Worm (Caenorhabditis elegans) whole organism, L4 larva: ENCODE results near the gene sri-65.

Experiments used
- F37D6.2 ChIP-seq: sonication (generic microtip); optimal IDR thresholded peaks from 2 replicates; lab custom pipeline; 2016; ENCODE audit warnings: mild to moderate bottlenecking, missing genetic modification characterization, missing compliant biosample characterization
- Y105C5A.15 ChIP-seq: fragments of 200-800 bp; sonication (Bioruptor generic); IDR thresholded peaks from 2 replicates; pipeline ENCODE4 v1.3.6; 2022; ENCODE audit warnings: missing genetic modification characterization, missing compliant biosample characterization
- Y48G9A.11 ChIP-seq: fragments of 200-800 bp; sonication (Bioruptor generic); IDR thresholded peaks from 2 replicates; pipeline ENCODE4 v1.3.6; 2022; ENCODE audit warnings: missing genetic modification reagents, missing genetic modification characterization, missing compliant biosample characterization
- ZK337.2 ChIP-seq: fragments of 200-800 bp; sonication (Bioruptor generic); IDR thresholded peaks from 2 replicates; pipeline ENCODE4 v1.3.6; 2022; ENCODE audit warnings: missing genetic modification reagents, missing genetic modification characterization, missing compliant biosample characterization
- aha-1 ChIP-seq: fragments of 150-350 bp; peaks from one replicate; lab custom pipeline; 2014; ENCODE audit warnings: missing biosample characterization, missing genetic modification characterization
- daf-16 ChIP-seq, 3 experiments: sonication (generic microtip); optimal IDR thresholded peaks; 2 replicates each; lab custom pipeline; 2016 to 2017; ENCODE audit warnings: missing genetic modification characterization in 3 of 3, missing genetic modification reagents in 3 of 3, mild to moderate bottlenecking in 2 of 3, missing compliant biosample characterization in 2 of 3, missing biosample characterization in 1 of 3, moderate library complexity in 1 of 3
- dmd-9 ChIP-seq: fragments of 200-800 bp; sonication (Bioruptor generic); IDR thresholded peaks from 2 replicates; pipeline ENCODE4 v1.3.6; 2022; ENCODE audit warnings: missing genetic modification reagents, missing genetic modification characterization, missing compliant biosample characterization
- dpl-1 ChIP-seq: fragments of 150-350 bp; optimal IDR thresholded peaks from 2 replicates; lab custom pipeline; 2014; ENCODE audit warnings: missing biosample characterization, missing genetic modification reagents, missing genetic modification characterization
- dve-1 ChIP-seq: sonication (generic microtip); optimal IDR thresholded peaks from 2 replicates; lab custom pipeline; 2017; ENCODE audit warnings: antibody characterized with exemption, mild to moderate bottlenecking, missing genetic modification characterization, missing compliant biosample characterization; ENCODE audit not compliant: insufficient read depth
- egl-43 ChIP-seq: fragments of 200-800 bp; sonication (Bioruptor generic); IDR thresholded peaks from 2 replicates; pipeline ENCODE4 v1.3.6; 2022; ENCODE audit warnings: missing genetic modification reagents, missing genetic modification characterization, missing compliant biosample characterization
- hif-1 ChIP-seq, 2 experiments: sonication (generic microtip); optimal IDR thresholded peaks; 2 replicates each; lab custom pipeline; 2016 to 2017; ENCODE audit warnings: missing compliant biosample characterization in 2 of 2, missing genetic modification characterization in 2 of 2, missing genetic modification reagents in 2 of 2, missing genotype in 2 of 2, mild to moderate bottlenecking in 1 of 2
- jun-1 ChIP-seq: fragments of 150-350 bp; optimal IDR thresholded peaks from 2 replicates; lab custom pipeline; 2014; ENCODE audit warnings: missing biosample characterization, missing genetic modification reagents, missing genetic modification characterization
- lin-13 ChIP-seq: fragments of 150-350 bp; optimal IDR thresholded peaks from 2 replicates; lab custom pipeline; 2014; ENCODE audit warnings: missing biosample characterization, missing genetic modification reagents, missing genetic modification characterization
- lin-29 ChIP-seq: fragments of 200-800 bp; sonication (Bioruptor generic); IDR thresholded peaks from 2 replicates; pipeline ENCODE4 v1.3.6; 2022; ENCODE audit warnings: missing genetic modification reagents, missing genetic modification characterization, missing compliant biosample characterization
- lin-38 ChIP-seq: fragments of 200-800 bp; sonication (Bioruptor generic); IDR thresholded peaks from 2 replicates; pipeline ENCODE4 v1.3.6; 2022; ENCODE audit warnings: missing genetic modification reagents, missing genetic modification characterization, missing compliant biosample characterization
- lir-3 ChIP-seq: sonication (generic microtip); optimal IDR thresholded peaks from 2 replicates; lab custom pipeline; 2016; ENCODE audit warnings: mild to moderate bottlenecking, missing genetic modification characterization, missing compliant biosample characterization
- madf-5 ChIP-seq, 2 experiments: fragments of 200-800 bp; sonication (Bioruptor generic); IDR thresholded peaks; 2 replicates each; pipeline ENCODE4 v1.3.6; 2022; ENCODE audit warnings: missing compliant biosample characterization in 2 of 2, missing genetic modification characterization in 2 of 2
- madf-9 ChIP-seq: fragments of 200-800 bp; sonication (Bioruptor generic); conservative IDR thresholded peaks from 2 replicates; pipeline ENCODE4 v1.3.6; 2022; ENCODE audit warnings: missing genetic modification reagents, missing genetic modification characterization, missing compliant biosample characterization
- mdt-29 ChIP-seq: fragments of 200-800 bp; sonication (Bioruptor generic); IDR thresholded peaks from 2 replicates; pipeline ENCODE4 v1.3.6; 2022; ENCODE audit warnings: missing genetic modification reagents, missing genetic modification characterization, missing compliant biosample characterization
- mep-1 ChIP-seq: fragments of 150-350 bp; sonication (generic microtip); optimal IDR thresholded peaks from 3 replicates; lab custom pipeline; 2014; ENCODE audit warnings: missing biosample characterization, missing genetic modification characterization
- mes-2 ChIP-seq: sonication (generic microtip); optimal IDR thresholded peaks from 2 replicates; lab custom pipeline; 2016; ENCODE audit warnings: missing genotype, mild to moderate bottlenecking, missing genetic modification characterization, missing compliant biosample characterization; ENCODE audit not compliant: poor library complexity, severe bottlenecking
- nhr-102 ChIP-seq: sonication (generic microtip); optimal IDR thresholded peaks from 2 replicates; lab custom pipeline; 2016; ENCODE audit warnings: mild to moderate bottlenecking, missing genetic modification characterization, moderate library complexity, missing compliant biosample characterization
- nhr-11 ChIP-seq: fragments of 150-350 bp; optimal IDR thresholded peaks from 2 replicates; lab custom pipeline; 2014; ENCODE audit warnings: missing biosample characterization, missing genetic modification characterization
- nhr-48 ChIP-seq: sonication (generic microtip); optimal IDR thresholded peaks from 2 replicates; lab custom pipeline; 2016; ENCODE audit warnings: mild to moderate bottlenecking, missing genetic modification characterization, missing compliant biosample characterization
- nhr-77 ChIP-seq: fragments of 150-350 bp; optimal IDR thresholded peaks from 2 replicates; lab custom pipeline; 2014; ENCODE audit warnings: missing biosample characterization, missing genetic modification characterization
- rbr-2 ChIP-seq: sonication (generic microtip); optimal IDR thresholded peaks from 2 replicates; lab custom pipeline; 2016; ENCODE audit warnings: missing genotype, missing genetic modification characterization, missing compliant biosample characterization
- sdz-12 ChIP-seq: fragments of 200-800 bp; sonication (Bioruptor generic); optimal IDR thresholded peaks from 2 replicates; lab custom pipeline; 2018; ENCODE audit warnings: mild to moderate bottlenecking, missing genetic modification characterization, missing compliant biosample characterization
- snpc-1.2 ChIP-seq: fragments of 200-800 bp; sonication (Bioruptor generic); IDR thresholded peaks from 2 replicates; pipeline ENCODE4 v1.3.6; 2022; ENCODE audit warnings: missing genetic modification reagents, missing genetic modification characterization, missing compliant biosample characterization
- spr-3 ChIP-seq: fragments of 200-800 bp; sonication (Bioruptor generic); optimal IDR thresholded peaks from 2 replicates; lab custom pipeline; 2018; ENCODE audit warnings: mild to moderate bottlenecking, missing genetic modification characterization, missing compliant biosample characterization
- tra-1 ChIP-seq: fragments of 200-800 bp; sonication (Bioruptor generic); IDR thresholded peaks from 2 replicates; pipeline ENCODE4 v1.3.6; 2022; ENCODE audit warnings: missing genetic modification reagents, missing genetic modification characterization, missing compliant biosample characterization
- unc-130 ChIP-seq: sonication (generic microtip); optimal IDR thresholded peaks from 2 replicates; lab custom pipeline; 2016; ENCODE audit warnings: missing genetic modification reagents, missing genetic modification characterization, missing compliant biosample characterization
- unc-62 ChIP-seq, 3 experiments: fragments of 150-350 bp in 1 of 3; sonication (generic microtip); optimal IDR thresholded peaks in 2 of 3; peaks in 1 of 3; 1 replicate in 1 of 3; 2 replicates in 2 of 3; lab custom pipeline; 2014 to 2017; ENCODE audit warnings: missing biosample characterization in 3 of 3, missing genetic modification characterization in 3 of 3, missing genetic modification reagents in 3 of 3, missing genotype in 1 of 3
- zag-1 ChIP-seq: fragments of 150-350 bp; optimal IDR thresholded peaks from 2 replicates; lab custom pipeline; 2014; ENCODE audit warnings: missing biosample characterization, missing genetic modification characterization
- zfp-2 ChIP-seq: sonication (generic microtip); optimal IDR thresholded peaks from 2 replicates; lab custom pipeline; 2016; ENCODE audit warnings: mild to moderate bottlenecking, missing genetic modification characterization, missing compliant biosample characterization
- zfp-3 ChIP-seq: fragments of 200-800 bp; sonication (Bioruptor generic); conservative IDR thresholded peaks from 2 replicates; pipeline ENCODE4 v1.3.6; 2022; ENCODE audit warnings: missing genetic modification reagents, missing genetic modification characterization, missing compliant biosample characterization

Gene sri-65

ce11 chrV:16401519-16401918 lies 13.4 kb upstream of the sri-65 start, which contains the start of gene F13A7.14 (continued):
- TF ChIP-seq unc-130 (GFP tag; lab: Kevin White, UChicago) (peak; percentile 87), madf-5 (GFP tag; IDR thresholded peaks at IDR 0.05; lab: Robert Waterston, UW) (peak in 1 of 2 experiments; percentile 76; a peak in 1 of 4 replicates), mep-1 (tag; lab: Kevin White, UChicago) (no peak), tra-1 (GFP tag; lab: Robert Waterston, UW) (peak; percentile 59; the same call in 1 of the 2 replicates), dpl-1 (GFP tag; lab: Kevin White, UChicago) (peak; percentile 99), spr-3 (GFP tag; lab: Kevin White, UChicago) (peak; percentile 20), daf-16 (GFP tag; optimal IDR thresholded peaks at IDR 0.05; lab: Kevin White, UChicago) (no peak), daf-16 (tag; optimal IDR thresholded peaks at IDR 0.05; lab: Kevin White, UChicago) (no peak), lin-13 (peak; percentile 33), hif-1 (tag; optimal IDR thresholded peaks at IDR 0.05; lab: Kevin White, UChicago) (peak in 1 of 2 experiments; percentile 90), rbr-2 (tag; lab: Kevin White, UChicago) (peak; percentile 52), snpc-1.2 (GFP tag; lab: Robert Waterston, UW) (0 out of 2 replicates have a peak, but pooled peaks have one; percentile 32), mes-2 (tag; lab: Kevin White, UChicago) (peak; percentile 100), dmd-9 (GFP tag; lab: Robert Waterston, UW) (peak; percentile 89), ZK337.2 (GFP tag; lab: Robert Waterston, UW) (peak; percentile 95), mdt-29 (GFP tag; lab: Robert Waterston, UW) (0 out of 2 replicates have a peak, but pooled peaks have one; percentile 17), nhr-48 (tag; lab: Kevin White, UChicago) (peak; percentile 17), Y105C5A.15 (no peak), lin-29 (GFP tag; lab: Robert Waterston, UW) (no peak), Y48G9A.11 (GFP tag; lab: Robert Waterston, UW) (peak; percentile 44; the same call in 1 of the 2 replicates), unc-62 (GFP tag; optimal IDR thresholded peaks at IDR 0.05 in 1 of 2; lab: Kevin White, UChicago) (no peak), unc-62 (tag; optimal IDR thresholded peaks at IDR 0.05; lab: Kevin White, UChicago) (no peak), nhr-77 (no peak), lin-38 (GFP tag; lab: Robert Waterston, UW) (peak; percentile 73), dve-1 (no peak), F37D6.2 (tag; lab: Kevin White, UChicago) (peak; percentile 33), aha-1 (tag; lab: Kevin White, UChicago) (peak; percentile 66), madf-9 (GFP tag; lab: Robert Waterston, UW) (peak; percentile 71)

- TF ChIP-seq lin-13 (no peak), unc-62 (GFP tag; optimal IDR thresholded peaks at IDR 0.05 in 1 of 2; lab: Kevin White, UChicago) (peak in 1 of 2 experiments; percentile 52), unc-62 (tag; optimal IDR thresholded peaks at IDR 0.05; lab: Kevin White, UChicago) (no peak)
Observed at ce11 chrV:16399388-16399787, 11.2 kb upstream of the sri-65 start, which contains the start of gene sre-36. Gene sre-36 (plus strand): TSS chrV:16399688.

DNA sequence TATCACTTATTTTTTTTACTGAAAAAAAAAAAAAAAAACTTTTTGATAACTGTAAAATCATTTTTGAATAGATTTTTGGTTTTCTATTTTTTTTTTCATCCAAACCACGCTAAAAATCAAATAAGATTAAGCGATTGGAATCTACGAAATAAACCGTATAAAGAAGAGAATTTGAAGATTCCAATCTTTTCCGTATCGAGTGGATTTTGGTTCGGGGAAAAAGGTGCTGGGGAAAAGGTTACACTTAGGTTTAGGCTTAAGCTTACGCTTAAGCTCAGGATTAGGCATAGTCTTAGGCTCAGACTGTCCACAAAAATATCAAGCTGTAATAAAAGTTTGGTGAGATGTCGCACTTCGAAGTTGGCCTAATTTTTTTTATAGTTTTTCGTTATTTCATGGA lies 7.6 kb upstream of the sri-65 start, which contains the start of gene F13A7.12:
F13A7.12 (plus strand) TSS at position 301 of the 400 bp plus-strand sequence.
- no peak for TF ChIP-seq jun-1 (tag; lab: Kevin White, UChicago)
- TF ChIP-seq Y105C5A.15 = no peak
- TF ChIP-seq zag-1 (tag; lab: Kevin White, UChicago) = no peak
- TF ChIP-seq lir-3 = no peak
- no peak for TF ChIP-seq lin-13
- TF ChIP-seq zfp-2 (tag; lab: Kevin White, UChicago) = no peak
- no peak for TF ChIP-seq zfp-3 (GFP tag; lab: Robert Waterston, UW)
- TF ChIP-seq nhr-102 = no peak
- TF ChIP-seq sdz-12 (GFP tag; lab: Kevin White, UChicago) = no peak
- no peak for TF ChIP-seq nhr-11
- no peak for TF ChIP-seq egl-43 (GFP tag; lab: Robert Waterston, UW)
- TF ChIP-seq, all 104 proteins: peak for 0
